Worm (Caenorhabditis elegans) whole organism, L4 larva: ENCODE results near the gene T01C1.4.

Experiments used
- dve-1 ChIP-seq: sonication (generic microtip); optimal IDR thresholded peaks from 2 replicates; lab custom pipeline; 2017; ENCODE audit warnings: antibody characterized with exemption, mild to moderate bottlenecking, missing genetic modification characterization, missing compliant biosample characterization; ENCODE audit not compliant: insufficient read depth
- nhr-42 ChIP-seq: fragments of 200-800 bp; sonication (Bioruptor generic); IDR thresholded peaks from 2 replicates; pipeline ENCODE4 v1.3.6; 2022; ENCODE audit warnings: missing genetic modification characterization, missing compliant biosample characterization

DNA sequence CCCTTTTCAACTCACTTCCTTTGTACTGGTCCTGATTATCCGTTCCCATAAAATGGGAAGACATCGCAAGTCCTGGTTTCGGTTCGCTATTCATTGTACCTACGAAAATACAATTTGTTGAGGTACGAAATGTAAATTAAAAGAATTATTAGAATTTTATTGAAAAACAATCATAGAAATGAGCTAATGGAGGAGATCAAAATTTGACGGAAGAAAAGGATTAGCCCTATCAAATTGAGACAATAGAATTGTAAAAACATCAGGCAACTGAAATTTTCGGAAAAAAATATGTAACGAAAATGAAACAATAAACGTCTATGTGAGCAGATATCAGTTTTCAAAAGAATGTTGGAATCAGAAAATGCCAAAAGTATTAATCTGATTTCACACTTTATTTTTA is 5.0 kb upstream of the T01C1.4 start, which contains the start of gene mbr-1:
- no peak for TF ChIP-seq nhr-42
- TF ChIP-seq dve-1 (tag; lab: Kevin White, UChicago), result no peak
